Fruit fly (Drosophila melanogaster) whole organism, larva: Measurements from ENCODE around the gene Pxn.
A peak's percentile ranks its signal among the peaks of the same experiment; 100 is the strongest.

Source experiments
- noc ChIP-seq: fragments of 200-800 bp; sonication (Bioruptor generic); optimal IDR thresholded peaks from 3 replicates; lab custom pipeline; 2019; ENCODE audit warnings: missing biosample characterization, mild to moderate bottlenecking, missing genetic modification characterization, moderate library complexity

Gene Pxn

dm6 chr3L:2629964-2630363 lies at the start of gene Pxn:
Gene Pxn, minus strand, starts transcription at chr3L:2630064.
- TF ChIP-seq noc, result no peak

DNA sequence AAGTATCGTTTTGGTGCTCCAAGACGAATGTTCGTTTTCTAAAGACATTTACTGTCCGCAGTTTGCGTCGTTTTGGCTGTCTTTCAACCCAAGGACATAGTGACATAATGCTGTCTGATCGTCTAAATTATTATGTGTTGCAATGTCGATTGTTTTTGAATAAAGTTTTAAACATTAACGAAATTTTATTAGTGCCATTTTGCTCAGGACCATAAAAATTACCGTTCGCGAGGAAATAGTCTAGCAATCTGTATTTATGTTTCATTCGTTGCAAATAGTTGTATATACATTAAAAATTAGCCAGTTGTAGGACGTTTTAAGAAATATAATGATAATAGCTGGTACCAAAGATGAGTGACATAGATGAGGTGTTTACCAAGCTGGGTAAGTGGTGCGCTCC lies 31.5 kb upstream of the Pxn start, which contains the start of gene CG33234:
Gene CG33234 (plus strand): TSS at position 301 of the 400 bp plus-strand sequence.
- TF ChIP-seq noc, result no peak

DNA sequence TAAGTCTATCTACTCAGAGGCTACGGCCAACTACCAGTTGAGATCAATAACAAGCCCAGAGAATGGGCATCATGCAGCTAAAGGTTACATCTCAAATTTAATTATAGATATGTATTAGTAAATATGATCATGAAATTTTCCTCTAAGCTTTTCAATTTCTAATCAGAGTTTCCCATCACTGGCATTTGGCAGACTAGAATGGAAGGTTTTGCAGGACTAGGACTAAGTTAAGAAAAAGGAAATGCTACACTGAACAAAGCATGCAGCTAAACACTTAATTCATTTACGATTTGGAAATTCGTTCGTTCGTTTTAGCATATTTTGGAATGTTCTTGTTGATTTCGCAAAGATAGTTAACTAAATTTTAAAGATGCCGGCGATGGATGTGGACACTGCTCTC lies 29.5 kb upstream of the Pxn start, which contains the start of gene CG33233:
Gene CG33233 (plus strand): TSS at position 301 of the 400 bp plus-strand sequence.
- no peak for TF ChIP-seq noc

DNA sequence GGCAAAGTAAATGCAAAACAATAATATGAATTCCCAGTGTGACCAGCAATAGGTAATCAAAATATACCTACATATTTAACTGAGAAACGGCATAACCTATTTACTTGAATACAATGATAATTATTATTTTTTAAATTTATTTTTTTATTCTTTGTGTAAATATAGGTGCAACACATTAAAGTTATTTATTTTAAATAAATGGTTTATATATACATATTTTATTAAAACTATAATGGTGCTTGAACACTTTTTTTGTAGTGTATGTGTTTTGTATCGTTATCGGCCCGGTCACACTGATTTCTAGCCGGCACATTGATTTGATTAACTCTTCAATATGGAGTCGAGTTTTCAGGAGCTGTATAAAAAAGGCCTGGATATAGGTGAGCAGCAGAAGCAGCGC lies 21.9 kb upstream of the Pxn start, which contains the start of the genes ProRS-m, CG42304 and Snup:
Gene ProRS-m (minus strand): TSS at position 51 of the 400 bp plus-strand sequence.
Gene CG42304 (plus strand): TSS at position 289 of the 400 bp plus-strand sequence.
Gene Snup (plus strand): TSS at position 289 of the 400 bp plus-strand sequence.
- TF ChIP-seq noc, result no peak

DNA sequence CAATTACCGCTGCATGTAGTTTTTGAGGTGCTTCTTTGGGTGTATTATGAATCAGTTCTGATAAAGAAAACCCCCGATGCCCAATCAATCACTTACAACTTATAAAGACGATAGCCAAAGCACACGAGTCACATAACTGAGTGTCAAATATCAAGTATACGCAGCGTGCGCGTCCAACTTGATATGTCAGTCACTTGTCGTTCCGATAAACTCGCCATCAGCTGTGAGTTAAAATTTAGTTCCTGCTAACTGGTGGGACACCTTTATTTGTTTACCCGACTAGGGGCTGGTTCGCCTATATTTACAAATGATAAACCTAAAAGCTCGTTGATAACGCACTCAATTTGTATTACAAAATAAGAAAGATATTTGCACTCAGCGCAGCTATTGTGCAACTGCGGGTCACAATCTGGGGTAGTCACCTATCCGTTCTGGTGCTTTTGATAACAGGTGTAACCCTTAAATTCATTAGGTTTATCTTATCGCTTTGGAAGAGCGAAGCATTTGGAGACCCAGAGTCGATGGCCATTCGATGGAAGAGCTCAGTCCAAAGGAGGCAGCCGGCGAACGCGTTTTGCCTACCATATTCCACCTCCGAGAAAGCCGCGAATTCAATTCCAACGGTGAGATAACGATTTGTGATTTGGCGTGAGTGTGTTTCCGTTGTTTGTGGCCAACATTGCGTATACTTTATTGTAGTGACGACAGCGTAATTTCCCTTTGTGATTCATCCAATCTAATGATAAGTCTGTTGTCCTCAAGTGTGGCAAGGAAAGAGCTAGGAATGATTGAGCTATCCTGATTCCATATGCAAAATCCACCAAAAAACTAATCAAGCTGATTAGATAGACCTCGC lies 17.9 kb upstream of the Pxn start, which contains the start of gene CG1246:
Gene CG1246 (plus strand): TSS at position 526 of the 856 bp plus-strand sequence.
- TF ChIP-seq noc, result peak; percentile 68

DNA sequence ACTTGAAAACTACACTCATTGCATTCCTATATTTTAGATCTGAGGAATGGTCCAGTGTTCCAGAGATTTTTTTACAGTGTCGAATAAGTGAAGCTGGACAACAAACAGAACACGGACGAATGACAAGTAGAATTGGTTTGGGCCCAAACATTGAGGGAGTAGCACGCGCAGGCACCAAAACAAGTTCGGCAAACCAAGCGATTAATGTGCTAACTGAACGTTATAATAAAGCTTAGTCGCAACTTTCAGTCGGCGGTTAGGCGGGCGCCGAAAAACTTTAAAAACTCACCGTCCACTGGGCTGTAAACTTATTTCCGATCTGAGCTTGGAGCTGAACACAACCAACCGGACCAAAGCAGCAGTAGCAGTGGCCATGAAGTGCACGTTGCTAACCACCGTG lies 15.2 kb upstream of the Pxn start, which contains the start of gene CG1143:
Gene CG1143 (plus strand): TSS at position 301 of the 400 bp plus-strand sequence.
- no peak for TF ChIP-seq noc

- TF ChIP-seq noc, result no peak
Measured at dm6 chr3L:2643324-2643723, 13.5 kb upstream of the Pxn start, which contains the start of gene CG14949. Gene CG14949, minus strand, starts transcription at chr3L:2643424.

DNA sequence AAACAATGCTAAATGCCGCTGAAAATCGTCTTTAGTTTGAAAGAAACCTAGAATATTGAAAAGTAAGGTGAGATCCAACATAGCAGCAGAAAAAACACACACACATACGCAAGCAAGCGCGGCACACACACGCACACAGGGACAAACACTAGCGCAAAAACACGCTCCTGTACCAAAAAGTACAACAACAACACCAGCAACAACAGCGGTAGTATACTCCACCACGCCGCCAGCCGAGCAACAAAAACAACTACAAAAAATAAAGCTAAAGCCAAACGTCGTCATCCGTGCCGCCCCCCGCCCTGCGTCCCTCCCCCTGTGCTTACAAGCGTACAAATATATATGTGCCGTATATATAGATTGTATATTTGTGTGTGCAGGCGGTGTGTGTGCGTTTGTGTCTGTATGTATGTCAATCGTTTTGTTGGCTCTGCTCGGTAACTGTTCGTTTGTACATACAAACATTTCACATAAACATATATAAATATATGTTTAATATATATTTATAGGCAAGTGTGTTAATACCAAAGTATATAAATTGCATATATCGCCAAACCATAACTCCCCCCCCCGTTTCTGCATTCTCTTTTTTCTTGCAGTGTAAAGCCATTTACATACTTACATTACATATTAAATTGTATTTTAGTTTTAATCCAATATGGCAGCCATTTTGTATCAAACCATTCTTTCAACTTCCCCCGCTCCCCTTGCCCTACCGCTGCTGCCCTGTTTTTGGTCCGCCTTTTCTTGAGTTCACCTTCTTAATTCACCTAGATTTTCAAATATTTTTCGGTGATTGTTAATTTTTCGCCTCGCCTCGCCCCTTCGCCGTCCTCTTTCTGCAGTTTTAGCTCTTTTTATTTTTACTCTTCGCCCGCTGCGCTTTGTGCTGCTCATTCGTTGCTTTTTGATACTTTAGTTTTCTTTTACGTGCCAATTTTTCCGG lies 6.4 kb upstream of the Pxn start:
- no peak for TF ChIP-seq noc

DNA sequence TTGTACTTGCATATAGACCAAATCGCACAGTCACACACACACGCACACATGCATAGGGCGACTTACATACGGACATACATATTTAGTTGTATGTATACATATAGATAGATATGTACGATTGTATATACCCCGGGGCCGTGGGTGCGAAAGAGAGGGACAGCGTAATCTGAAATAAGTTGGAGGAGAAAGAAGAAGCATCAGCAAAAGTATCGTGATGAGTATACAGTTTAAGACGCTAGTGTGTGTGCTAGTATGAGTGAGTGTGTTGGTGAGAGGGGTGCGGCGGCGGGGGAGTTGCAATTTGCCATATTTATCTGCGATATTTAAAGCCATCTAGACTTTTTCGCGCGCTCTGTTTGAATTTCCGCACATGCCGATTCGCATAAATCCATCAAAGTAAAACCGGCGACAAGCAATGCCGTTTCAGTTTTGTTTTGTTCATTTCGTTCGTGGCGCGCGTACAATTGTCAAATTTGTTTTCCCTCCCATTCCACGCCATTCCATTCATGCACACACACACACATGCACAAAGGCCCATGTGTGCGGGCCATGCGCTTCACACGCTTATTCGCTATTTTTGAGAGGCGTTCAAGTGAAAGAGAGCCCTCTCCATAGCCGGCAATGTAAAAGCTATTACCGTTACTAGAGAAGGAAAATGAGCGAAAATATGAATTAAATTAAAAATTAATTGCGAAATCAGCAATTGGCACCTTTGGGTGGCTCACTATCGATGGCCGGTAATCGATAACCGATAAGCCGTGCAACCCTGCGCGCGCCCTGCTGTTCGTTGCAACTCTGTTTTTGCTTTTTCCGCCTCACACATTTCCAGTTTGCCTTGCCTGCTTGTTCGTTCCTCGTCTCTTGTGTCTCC lies 5.3 kb upstream of the Pxn start:
- peak; percentile 62 for TF ChIP-seq noc

- no peak for TF ChIP-seq noc
Measured at dm6 chr3L:2632763-2633100, 2.9 kb upstream of the Pxn start.

dm6 chr3L:2632048-2632762 lies 2.3 kb upstream of the Pxn start:
- TF ChIP-seq noc, result no peak

DNA sequence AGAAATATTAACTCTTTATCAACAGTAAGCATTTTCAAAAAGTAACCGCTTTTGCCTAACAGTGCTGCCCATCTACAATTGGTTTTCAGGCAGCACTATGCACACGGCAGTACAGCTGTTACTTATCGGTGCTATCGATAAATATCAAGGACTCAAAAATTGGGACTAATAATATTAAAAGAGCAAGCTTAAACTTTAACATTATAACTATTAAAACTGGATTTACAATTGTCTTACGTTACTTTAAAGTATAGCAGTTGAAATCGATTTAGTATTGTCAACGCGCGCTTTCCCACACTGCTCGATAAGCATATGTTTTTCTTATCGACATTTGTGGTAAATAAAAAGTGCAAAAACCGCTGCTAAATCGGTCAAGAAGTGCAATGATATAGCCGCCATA lies 1.5 kb upstream of the Pxn start, which contains the start of the genes CG42245 and MEP-1:
Gene CG42245 (plus strand): TSS at position 310 of the 400 bp plus-strand sequence.
Gene MEP-1 (plus strand): TSS at position 310 of the 400 bp plus-strand sequence.
- TF ChIP-seq noc, result no peak

DNA sequence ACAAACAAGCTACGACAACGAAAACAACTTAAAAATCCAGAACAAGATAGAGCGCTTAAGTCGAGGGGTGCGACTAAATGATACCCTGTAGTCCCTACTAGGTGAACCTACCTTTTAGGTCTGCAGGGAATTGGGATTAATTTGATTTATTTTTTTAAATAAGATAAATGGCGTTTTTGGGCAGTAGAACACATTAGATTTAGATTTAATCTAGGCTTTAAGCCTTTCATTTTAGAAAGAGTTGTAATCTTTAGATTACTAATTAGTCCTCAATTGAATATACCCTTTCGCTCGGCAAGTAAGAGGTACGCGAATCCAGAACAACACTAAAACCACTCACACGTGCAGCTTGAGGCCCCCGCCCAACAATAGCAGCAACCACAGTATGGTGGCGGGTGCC lies 15.6 kb downstream of the Pxn start:
- no peak for TF ChIP-seq noc

dm6 chr3L:2608825-2609224 lies 21.0 kb downstream of the Pxn start:
- TF ChIP-seq noc, result no peak

- no peak for TF ChIP-seq noc
Measured at dm6 chr3L:2600144-2600543, 29.7 kb downstream of the Pxn start, which contains the start of gene CG16986. Gene CG16986, plus strand, starts transcription at chr3L:2600331.
